Fruit fly (Drosophila melanogaster) whole organism, prepupa: ENCODE measurements around the gene eIF1.

Experiments used
- CG10669 ChIP-seq: fragments of 200-800 bp; sonication (Bioruptor generic); optimal IDR thresholded peaks from 3 replicates; lab custom pipeline; 2018; ENCODE audit warnings: missing biosample characterization, mild to moderate bottlenecking, missing genetic modification characterization, moderate library complexity
- CG11902 ChIP-seq: fragments of 200-800 bp; sonication (Bioruptor generic); optimal IDR thresholded peaks from 3 replicates; lab custom pipeline; 2016; ENCODE audit warnings: missing biosample characterization, missing genetic modification characterization
- CG15336 ChIP-seq: fragments of 200-800 bp; sonication (Bioruptor generic); IDR thresholded peaks from 2 replicates; pipeline ENCODE4 v1.3.6; 2022; ENCODE audit warnings: missing biosample characterization, missing genetic modification characterization
- CG16779 ChIP-seq: fragments of 200-800 bp; sonication (Bioruptor generic); optimal IDR thresholded peaks from 3 replicates; lab custom pipeline; 2017; ENCODE audit warnings: missing biosample characterization, mild to moderate bottlenecking, missing genetic modification characterization
- CG31627 ChIP-seq: fragments of 200-800 bp; sonication (Bioruptor generic); optimal IDR thresholded peaks from 3 replicates; lab custom pipeline; 2016; ENCODE audit warnings: missing biosample characterization, missing genetic modification characterization
- CG32006 ChIP-seq: fragments of 200-800 bp; sonication (Bioruptor generic); optimal IDR thresholded peaks from 3 replicates; lab custom pipeline; 2017; ENCODE audit warnings: missing biosample characterization, mild to moderate bottlenecking, missing genetic modification characterization
- CG34406 ChIP-seq: fragments of 200-800 bp; sonication (Bioruptor generic); optimal IDR thresholded peaks from 3 replicates; lab custom pipeline; 2016; ENCODE audit warnings: missing biosample characterization, missing genetic modification characterization
- CG6163 ChIP-seq: fragments of 200-800 bp; sonication (Bioruptor generic); IDR thresholded peaks from 3 replicates; pipeline ENCODE4 v1.3.6; 2022; ENCODE audit warnings: missing biosample characterization, missing genetic modification characterization
- CG6276 ChIP-seq: fragments of 200-800 bp; sonication (Bioruptor generic); optimal IDR thresholded peaks from 2 replicates; lab custom pipeline; 2017; ENCODE audit warnings: missing biosample characterization, mild to moderate bottlenecking, missing genetic modification characterization
- CG6792 ChIP-seq: fragments of 200-800 bp; sonication (Bioruptor generic); optimal IDR thresholded peaks from 3 replicates; lab custom pipeline; 2016; ENCODE audit warnings: missing biosample characterization, missing genetic modification characterization
- CG6808 ChIP-seq: fragments of 200-800 bp; sonication (Bioruptor generic); optimal IDR thresholded peaks from 3 replicates; lab custom pipeline; 2017; ENCODE audit warnings: missing biosample characterization, missing genetic modification characterization, mild to moderate bottlenecking, moderate library complexity, missing genetic modification reagents
- CG8119 ChIP-seq: fragments of 200-800 bp; sonication (Bioruptor generic); IDR thresholded peaks from 3 replicates; pipeline ENCODE4 v1.3.6; 2022; ENCODE audit warnings: missing biosample characterization, missing genetic modification characterization
- CG9139 ChIP-seq: fragments of 200-800 bp; sonication (Bioruptor generic); optimal IDR thresholded peaks from 3 replicates; lab custom pipeline; 2017; ENCODE audit warnings: missing biosample characterization, mild to moderate bottlenecking, missing genetic modification characterization
- Eip75B ChIP-seq: fragments of 200-800 bp; sonication (Bioruptor generic); optimal IDR thresholded peaks from 3 replicates; lab custom pipeline; 2016; ENCODE audit warnings: missing biosample characterization, missing genetic modification characterization
- Ets96B ChIP-seq: fragments of 200-800 bp; optimal IDR thresholded peaks from 2 replicates; lab custom pipeline; 2019; ENCODE audit warnings: missing biosample characterization, mild to moderate bottlenecking, missing genetic modification characterization, moderate library complexity
- Gug ChIP-seq: fragments of 200-800 bp; sonication (Bioruptor generic); IDR thresholded peaks from 2 replicates; pipeline ENCODE4 v1.3.6; 2022; ENCODE audit warnings: missing biosample characterization, missing genetic modification characterization
- Hr39 ChIP-seq: fragments of 200-800 bp; sonication (Bioruptor generic); optimal IDR thresholded peaks from 2 replicates; lab custom pipeline; 2016; ENCODE audit warnings: missing biosample characterization, missing genetic modification characterization
- Hr4 ChIP-seq: fragments of 200-800 bp; sonication (Bioruptor generic); optimal IDR thresholded peaks from 3 replicates; lab custom pipeline; 2016; ENCODE audit warnings: missing biosample characterization, missing genetic modification characterization
- Met ChIP-seq: fragments of 200-800 bp; sonication (Bioruptor generic); optimal IDR thresholded peaks from 3 replicates; lab custom pipeline; 2016; ENCODE audit warnings: missing biosample characterization, missing genetic modification characterization
- Sox102F ChIP-seq: fragments of 200-800 bp; sonication (Bioruptor generic); optimal IDR thresholded peaks from 2 replicates; lab custom pipeline; 2016; ENCODE audit warnings: missing biosample characterization, mild to moderate bottlenecking, missing genetic modification characterization
- Sox14 ChIP-seq: fragments of 200-800 bp; sonication (Bioruptor generic); optimal IDR thresholded peaks from 3 replicates; lab custom pipeline; 2016; ENCODE audit warnings: missing biosample characterization, missing genetic modification characterization
- achi ChIP-seq: fragments of 200-800 bp; sonication (Bioruptor generic); optimal IDR thresholded peaks from 3 replicates; lab custom pipeline; 2016; ENCODE audit warnings: missing biosample characterization, missing genetic modification characterization
- acj6 ChIP-seq: fragments of 200-800 bp; sonication (Bioruptor generic); optimal IDR thresholded peaks from 3 replicates; lab custom pipeline; 2016; ENCODE audit warnings: missing biosample characterization, missing genetic modification characterization
- dsx ChIP-seq: fragments of 200-800 bp; optimal IDR thresholded peaks from 3 replicates; lab custom pipeline; 2019; ENCODE audit warnings: missing biosample characterization, mild to moderate bottlenecking, missing genetic modification characterization, moderate library complexity; ENCODE audit not compliant: poor library complexity, severe bottlenecking
- eg ChIP-seq: fragments of 200-800 bp; sonication (Bioruptor generic); IDR thresholded peaks from 3 replicates; pipeline ENCODE4 v1.3.6; 2022; ENCODE audit warnings: missing biosample characterization, missing genetic modification characterization
- esn ChIP-seq: fragments of 200-800 bp; sonication (Bioruptor generic); optimal IDR thresholded peaks from 2 replicates; lab custom pipeline; 2016; ENCODE audit warnings: missing biosample characterization, mild to moderate bottlenecking, missing genetic modification characterization, moderate library complexity
- fd85E ChIP-seq: fragments of 200-800 bp; sonication (Bioruptor generic); optimal IDR thresholded peaks from 3 replicates; lab custom pipeline; 2016; ENCODE audit warnings: missing biosample characterization, missing genetic modification characterization
- fkh ChIP-seq: fragments of 200-800 bp; sonication (Bioruptor generic); optimal IDR thresholded peaks from 3 replicates; lab custom pipeline; 2017; ENCODE audit warnings: missing biosample characterization, mild to moderate bottlenecking, missing genetic modification characterization, moderate library complexity
- net ChIP-seq: fragments of 200-800 bp; sonication (Bioruptor generic); optimal IDR thresholded peaks from 3 replicates; lab custom pipeline; 2016; ENCODE audit warnings: missing biosample characterization, missing genetic modification characterization
- salr ChIP-seq, 2 experiments: fragments of 200-800 bp; sonication (Bioruptor generic); optimal IDR thresholded peaks; 3 replicates each; lab custom pipeline; 2016 to 2018; ENCODE audit warnings: missing biosample characterization in 2 of 2, missing genetic modification characterization in 2 of 2, mild to moderate bottlenecking in 1 of 2
- spab ChIP-seq: fragments of 200-800 bp; sonication (Bioruptor generic); optimal IDR thresholded peaks from 2 replicates; lab custom pipeline; 2017; ENCODE audit warnings: missing biosample characterization, mild to moderate bottlenecking, missing genetic modification characterization, missing genetic modification reagents
- ss ChIP-seq, 2 experiments: fragments of 200-800 bp; sonication (Bioruptor generic); optimal IDR thresholded peaks; 2 replicates in 1 of 2; 3 replicates in 1 of 2; lab custom pipeline; 2017 to 2018; ENCODE audit warnings: mild to moderate bottlenecking in 2 of 2, missing biosample characterization in 2 of 2, missing genetic modification characterization in 2 of 2, moderate library complexity in 1 of 2
- svp ChIP-seq: fragments of 200-800 bp; sonication (Bioruptor generic); peaks from one replicate; lab custom pipeline; 2016; ENCODE audit warnings: missing biosample characterization, missing genetic modification characterization
- vri ChIP-seq: fragments of 200-800 bp; sonication (Bioruptor generic); optimal IDR thresholded peaks from 3 replicates; lab custom pipeline; 2016; ENCODE audit warnings: missing biosample characterization, mild to moderate bottlenecking, missing genetic modification characterization

Gene eIF1

dm6 chr3L:3224740-3225719 lies 1.9 kb downstream of the eIF1 start, which contains the start of gene Larp4B (continued):
- TF ChIP-seq ss (GFP tag; optimal IDR thresholded peaks at IDR 0.05; lab: Kevin White, UChicago): no peak
- TF ChIP-seq, all 60 proteins: peak for 6

dm6 chr3L:3225769-3226457 lies 2.8 kb downstream of the eIF1 start:
- no peak for TF ChIP-seq achi
- peak; percentile 40; the same call in 2 of the 3 replicates for TF ChIP-seq CG8119
- TF ChIP-seq CG15336: peak; percentile 45
- TF ChIP-seq vri (GFP tag; lab: Kevin White, UChicago): peak; percentile 52
- TF ChIP-seq salr (GFP tag; optimal IDR thresholded peaks at IDR 0.05; lab: Kevin White, UChicago): peak in 1 of 2 experiments; percentile 27
- TF ChIP-seq Eip75B (GFP tag; lab: Kevin White, UChicago): no peak
- peak; percentile 37 for TF ChIP-seq CG32006 (GFP tag; lab: Kevin White, UChicago)
- peak; percentile 41 for TF ChIP-seq net
- TF ChIP-seq CG6792: peak; percentile 21
- peak; percentile 69 for TF ChIP-seq CG9139 (GFP tag; lab: Kevin White, UChicago)
- peak; percentile 62 for TF ChIP-seq dsx (GFP tag; lab: Kevin White, UChicago)
- TF ChIP-seq esn (GFP tag; lab: Kevin White, UChicago): peak; percentile 5
- peak; percentile 59 for TF ChIP-seq eg
- no peak for TF ChIP-seq Hr4 (GFP tag; lab: Kevin White, UChicago)
- TF ChIP-seq Sox14 (GFP tag; lab: Kevin White, UChicago): no peak
- peak; percentile 59 for TF ChIP-seq CG6276
- no peak for TF ChIP-seq CG6808
- peak; percentile 82 for TF ChIP-seq CG16779 (tag; lab: Kevin White, UChicago)
- peak; percentile 57 for TF ChIP-seq Ets96B
- TF ChIP-seq ss (GFP tag; optimal IDR thresholded peaks at IDR 0.05; lab: Kevin White, UChicago): peak in 1 of 2 experiments; percentile 79
- peak; percentile 34; the same call in 1 of the 3 replicates for TF ChIP-seq CG6163 (GFP tag; lab: Robert Waterston, UW)
- TF ChIP-seq spab (GFP tag; lab: Kevin White, UChicago): no peak
- no peak for TF ChIP-seq svp (GFP tag; lab: Kevin White, UChicago)
- peak; percentile 29 for TF ChIP-seq CG34406 (GFP tag; lab: Kevin White, UChicago)
- no peak for TF ChIP-seq acj6

- TF ChIP-seq CG10669 (no peak), fd85E (GFP tag; lab: Kevin White, UChicago) (no peak), fkh (no peak), CG6163 (GFP tag; lab: Robert Waterston, UW) (no peak), CG11902 (GFP tag; lab: Kevin White, UChicago) (no peak), spab (GFP tag; lab: Kevin White, UChicago) (no peak), CG16779 (tag; lab: Kevin White, UChicago) (no peak), Gug (GFP tag; lab: Robert Waterston, UW) (no peak), Sox102F (GFP tag; lab: Kevin White, UChicago) (no peak), achi (no peak), Eip75B (GFP tag; lab: Kevin White, UChicago) (no peak), Hr39 (no peak), CG31627 (GFP tag; lab: Kevin White, UChicago) (no peak), Hr4 (GFP tag; lab: Kevin White, UChicago) (no peak), CG34406 (GFP tag; lab: Kevin White, UChicago) (no peak), Met (GFP tag; lab: Kevin White, UChicago) (no peak)
Observed at dm6 chr3L:3226458-3226783, 3.3 kb downstream of the eIF1 start.
